Worm (Caenorhabditis elegans): ENCODE measurements around the gene ufd-3.

The ufd-3 gene

DNA sequence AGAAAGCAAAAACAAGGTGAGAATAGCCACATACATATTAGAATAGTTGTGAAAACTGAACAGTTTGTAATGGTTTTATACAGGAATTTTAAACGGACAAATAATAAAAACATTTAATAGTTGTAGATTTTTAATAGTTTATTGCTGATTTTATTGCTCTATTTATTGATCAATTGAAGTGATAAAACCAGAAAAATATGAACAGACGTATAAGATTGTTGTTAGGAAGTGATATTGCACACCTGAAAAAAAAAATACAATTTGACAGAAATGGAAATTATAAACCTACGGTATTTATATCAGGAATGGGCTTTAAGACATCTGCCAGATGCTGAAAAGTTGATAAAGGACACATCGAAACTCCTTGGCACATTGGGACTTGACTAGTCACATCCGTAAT is 22.6 kb upstream of the ufd-3 start, which contains the start of gene C05C10.8:
Gene C05C10.8 (minus strand): TSS at position 101 of the 400 bp plus-strand sequence.
- TF ChIP-seq ZK546.5 (tag; optimal IDR thresholded peaks at IDR 0.05) (no peak), unc-55 (GFP tag; optimal IDR thresholded peaks at IDR 0.05) (no peak), nhr-25 (tag; optimal IDR thresholded peaks at IDR 0.05) (no peak), skn-1 (tag; optimal IDR thresholded peaks at IDR 0.05) (no peak), mab-5 (tag; optimal IDR thresholded peaks at IDR 0.05) (no peak), Y55F3AM.14 (GFP tag; optimal IDR thresholded peaks at IDR 0.05) (no peak), nhr-11 (tag; optimal IDR thresholded peaks at IDR 0.05) (no peak)

DNA sequence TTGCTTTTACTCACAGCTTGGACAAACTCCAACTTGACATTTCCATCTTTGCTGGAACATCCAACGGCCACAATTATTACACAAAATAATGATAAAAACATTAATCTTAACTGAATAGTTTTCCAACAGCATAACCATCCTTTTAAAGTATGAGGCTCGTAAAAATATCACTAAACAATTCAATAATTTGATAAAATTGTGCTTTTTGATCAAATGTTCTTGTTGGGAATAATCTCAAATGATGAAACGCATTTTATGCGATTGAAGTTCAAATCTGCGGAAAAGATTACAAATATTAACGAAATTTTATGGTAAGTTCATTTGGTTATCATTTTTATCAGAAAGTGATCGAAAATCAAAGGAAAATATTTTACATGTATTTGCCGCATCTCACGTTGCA is 20.1 kb upstream of the ufd-3 start, which contains the start of gene pho-10:
Gene pho-10 (minus strand): TSS at position 101 of the 400 bp plus-strand sequence.
- TF ChIP-seq mab-5 (tag; optimal IDR thresholded peaks at IDR 0.05) = no peak
- no peak for TF ChIP-seq aly-2 (tag; optimal IDR thresholded peaks at IDR 0.05)
- TF ChIP-seq elt-3 (tag; optimal IDR thresholded peaks at IDR 0.05) = no peak
- TF ChIP-seq mdl-1 (tag; optimal IDR thresholded peaks at IDR 0.05) = no peak
- TF ChIP-seq nhr-25 (tag; optimal IDR thresholded peaks at IDR 0.05) = no peak
- no peak for TF ChIP-seq nhr-12 (tag; optimal IDR thresholded peaks at IDR 0.05)
- no peak for TF ChIP-seq sem-4 (tag; optimal IDR thresholded peaks at IDR 0.05)
- no peak for TF ChIP-seq blmp-1 (tag; optimal IDR thresholded peaks at IDR 0.05; ENCODE audit: insufficient read depth)
- no peak for TF ChIP-seq gmeb-1 (tag; optimal IDR thresholded peaks at IDR 0.05)
- no peak for TF ChIP-seq crh-2 (tag; optimal IDR thresholded peaks at IDR 0.05)
- TF ChIP-seq unc-62 (GFP tag; optimal IDR thresholded peaks at IDR 0.05) = no peak
- TF ChIP-seq unc-39 (tag; optimal IDR thresholded peaks at IDR 0.05) = no peak
- no peak for TF ChIP-seq zag-1 (tag; optimal IDR thresholded peaks at IDR 0.05)
- no peak for TF ChIP-seq Y55F3AM.14 (GFP tag; optimal IDR thresholded peaks at IDR 0.05)
- no peak for TF ChIP-seq ztf-11 (tag; optimal IDR thresholded peaks at IDR 0.05)
- TF ChIP-seq lsy-2 (tag; optimal IDR thresholded peaks at IDR 0.05) = no peak

DNA sequence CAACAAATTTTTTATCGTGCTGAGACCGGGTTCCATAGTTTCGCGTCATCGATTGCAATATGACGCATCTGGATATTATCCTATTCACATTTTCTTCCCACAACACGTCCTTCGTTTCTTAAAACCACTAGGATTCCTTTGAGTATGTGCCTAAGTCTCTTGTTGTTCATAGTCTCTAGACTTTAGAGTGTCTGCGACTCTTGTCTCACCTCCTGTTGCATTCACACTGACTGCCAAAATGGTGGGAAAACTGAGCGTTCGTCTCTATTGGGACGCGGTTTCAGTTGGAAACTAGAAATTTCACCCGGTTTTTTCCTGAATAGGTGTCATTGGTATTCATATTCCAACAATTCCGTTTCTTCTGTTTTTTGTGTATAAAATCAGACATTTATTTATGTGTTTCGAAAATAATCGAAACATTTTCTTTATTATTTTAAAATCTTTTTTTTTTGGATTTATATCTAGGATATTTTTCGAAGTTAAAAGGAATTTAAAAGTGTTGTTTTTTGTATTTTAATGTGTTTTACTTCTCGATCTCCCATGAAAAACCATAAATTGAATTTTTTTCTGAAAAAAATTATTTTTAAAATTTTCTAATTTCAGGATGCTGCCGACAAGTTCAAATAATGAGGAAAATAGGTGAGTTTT is 18.8 kb upstream of the ufd-3 start, which contains the start of gene C05C10.2:
Gene C05C10.2 (plus strand): TSS at position 598 of the 648 bp plus-strand sequence.
- TF ChIP-seq lin-39 (tag; optimal IDR thresholded peaks at IDR 0.05) (no peak), elt-1 (tag; optimal IDR thresholded peaks at IDR 0.05) (no peak), nhr-23 (tag; optimal IDR thresholded peaks at IDR 0.05) (no peak), C34F6.9 (tag; optimal IDR thresholded peaks at IDR 0.05) (peak; percentile 46), nhr-129 (tag; optimal IDR thresholded peaks at IDR 0.05) (peak; percentile 4)

DNA sequence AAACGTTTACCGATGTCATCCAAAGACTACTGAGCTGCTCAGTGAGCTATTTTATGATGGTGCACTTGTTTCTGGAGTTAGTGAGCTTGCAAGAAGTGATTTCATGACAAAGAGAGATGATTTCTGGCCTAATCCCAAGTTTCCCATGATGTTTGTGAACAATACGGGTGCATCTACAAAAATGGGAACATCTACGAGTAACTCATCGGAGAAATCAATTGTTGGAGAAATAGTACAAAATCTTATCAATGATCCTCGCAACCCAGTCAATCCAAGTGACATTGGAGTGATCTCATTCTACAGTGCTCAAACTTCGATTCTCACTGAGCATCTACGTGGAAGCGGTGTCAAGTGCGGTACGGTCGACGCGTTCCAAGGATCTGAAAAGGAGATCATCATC is 12.1 kb upstream of the ufd-3 start:
- TF ChIP-seq Y55F3AM.14 (GFP tag; optimal IDR thresholded peaks at IDR 0.05) (no peak), F13H6.1 (tag; optimal IDR thresholded peaks at IDR 0.05) (no peak)

DNA sequence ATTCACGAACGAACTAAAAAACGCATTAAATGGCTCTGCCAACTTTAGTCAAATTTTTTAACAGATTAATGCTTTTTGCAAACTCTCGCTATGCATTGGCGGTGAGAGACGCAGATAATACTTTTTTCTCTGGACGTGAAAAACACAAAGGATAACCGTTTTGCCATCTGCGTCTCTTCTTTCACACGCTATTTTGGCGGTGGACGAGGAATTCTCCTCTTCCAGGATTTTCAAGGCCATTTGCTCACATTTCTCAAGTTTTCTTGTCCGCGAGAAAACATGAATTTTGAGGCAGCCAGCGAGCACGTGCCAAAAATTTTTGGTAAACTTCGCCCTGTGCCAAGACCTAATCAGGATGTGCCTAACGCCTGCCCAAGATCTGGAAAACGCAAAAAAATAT is 9.5 kb upstream of the ufd-3 start:
- TF ChIP-seq F13H6.1 (tag; optimal IDR thresholded peaks at IDR 0.05) (peak; percentile 15), lin-39 (tag; optimal IDR thresholded peaks at IDR 0.05) (no peak), unc-55 (GFP tag; optimal IDR thresholded peaks at IDR 0.05) (peak; percentile 48), egl-27 (tag; optimal IDR thresholded peaks at IDR 0.05) (no peak), ZK546.5 (tag; optimal IDR thresholded peaks at IDR 0.05) (no peak), nhr-129 (tag; optimal IDR thresholded peaks at IDR 0.05) (peak; percentile 43), sma-9 (GFP tag; optimal IDR thresholded peaks at IDR 0.05) (peak; percentile 48), sma-9 (tag; optimal IDR thresholded peaks at IDR 0.05) (no peak), C34F6.9 (tag; optimal IDR thresholded peaks at IDR 0.05) (peak; percentile 52), lsy-2 (tag; optimal IDR thresholded peaks at IDR 0.05) (peak in 1 of 2 experiments; percentile 52), gmeb-1 (tag; optimal IDR thresholded peaks at IDR 0.05) (peak; percentile 15)

DNA sequence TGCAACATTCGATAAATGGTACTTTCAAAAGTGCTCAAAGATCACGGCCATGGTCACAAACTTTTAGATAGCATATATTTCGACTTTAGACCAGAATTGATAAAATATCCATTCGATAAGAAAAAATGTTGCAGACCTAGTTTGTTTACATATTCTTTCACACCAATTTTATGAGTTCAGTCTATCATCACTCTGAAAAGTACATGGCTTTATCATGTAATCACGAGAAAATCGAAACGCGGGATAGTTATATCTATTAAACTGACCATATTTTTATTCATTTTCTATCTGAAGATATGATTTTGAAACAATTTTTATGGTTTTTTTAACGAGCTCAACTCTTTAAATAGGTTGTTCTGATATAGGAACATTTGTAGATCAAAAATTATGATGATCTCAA is 9.1 kb upstream of the ufd-3 start, which contains the start of gene pho-11:
Gene pho-11 (plus strand): TSS at position 374 of the 400 bp plus-strand sequence.
- TF ChIP-seq alr-1 (tag; optimal IDR thresholded peaks at IDR 0.05) = no peak

All from whole organism, L2 larva.